Fruit fly (Drosophila melanogaster): ENCODE data around the gene PolG1.

Gene PolG1

dm6 chr2L:13838647-13839390 is 11.2 kb upstream of the PolG1 start (continued):
- TF ChIP-seq CG15696 (tag; optimal IDR thresholded peaks at IDR 0.05): peak; percentile 46
- peak; percentile 35 for TF ChIP-seq CG2120 (GFP tag; optimal IDR thresholded peaks at IDR 0.05)
- TF ChIP-seq CG11456 (GFP tag; IDR thresholded peaks at IDR 0.05): no peak
- TF ChIP-seq HmgD (GFP tag; optimal IDR thresholded peaks at IDR 0.05): no peak
- TF ChIP-seq Sox102F (GFP tag; optimal IDR thresholded peaks at IDR 0.05): no peak
- TF ChIP-seq Myb (GFP tag; optimal IDR thresholded peaks at IDR 0.05): no peak
- no peak for TF ChIP-seq CG10366 (GFP tag; IDR thresholded peaks at IDR 0.05)
- TF ChIP-seq mam (GFP tag; optimal IDR thresholded peaks at IDR 0.05): peak; percentile 35
- no peak for TF ChIP-seq D19B (GFP tag; optimal IDR thresholded peaks at IDR 0.05)
- TF ChIP-seq chn (GFP tag; optimal IDR thresholded peaks at IDR 0.05): no peak
- TF ChIP-seq CG34224 (GFP tag; IDR thresholded peaks at IDR 0.05; ENCODE audit: partially characterized antibody): no peak
- no peak for TF ChIP-seq CG7556 (GFP tag; optimal IDR thresholded peaks at IDR 0.05)
- no peak for TF ChIP-seq CG14710 (tag; optimal IDR thresholded peaks at IDR 0.05)
- no peak for TF ChIP-seq CrebB (tag; optimal IDR thresholded peaks at IDR 0.05)
- no peak for TF ChIP-seq Jarid2 (GFP tag; optimal IDR thresholded peaks at IDR 0.05)
- TF ChIP-seq CG7839 (tag; optimal IDR thresholded peaks at IDR 0.05): peak; percentile 22
- TF ChIP-seq Fer2 (tag; optimal IDR thresholded peaks at IDR 0.05): no peak
- no peak for TF ChIP-seq slou (GFP tag; optimal IDR thresholded peaks at IDR 0.05)
- TF ChIP-seq Oaz (GFP tag; IDR thresholded peaks at IDR 0.05): no peak
- no peak for TF ChIP-seq oc (tag; optimal IDR thresholded peaks at IDR 0.05)
- TF ChIP-seq CG15269 (tag; optimal IDR thresholded peaks at IDR 0.05): peak; percentile 58
- TF ChIP-seq CG17385 (GFP tag; optimal IDR thresholded peaks at IDR 0.05): no peak
- TF ChIP-seq Spps (tag; optimal IDR thresholded peaks at IDR 0.05): no peak
- 0 out of 3 replicates have a peak, but pooled peaks have one; percentile 29 for TF ChIP-seq Dbx (GFP tag; IDR thresholded peaks at IDR 0.05)
- no peak for TF ChIP-seq nerfin-1 (tag; optimal IDR thresholded peaks at IDR 0.05)
- TF ChIP-seq CG14014 (GFP tag; IDR thresholded peaks at IDR 0.05): no peak; the same call in 1 of the 2 replicates
- TF ChIP-seq CG13424 (tag; optimal IDR thresholded peaks at IDR 0.05): peak; percentile 22
- no peak for TF ChIP-seq CG4617 (GFP tag; optimal IDR thresholded peaks at IDR 0.05; ENCODE audit: borderline replicate concordance)
- no peak for TF ChIP-seq dan (GFP tag; IDR thresholded peaks at IDR 0.05)
- TF ChIP-seq ato (GFP tag; IDR thresholded peaks at IDR 0.05; ENCODE audit: partially characterized antibody): no peak
- TF ChIP-seq CG2116 (GFP tag; optimal IDR thresholded peaks at IDR 0.05): no peak
- no peak for TF ChIP-seq emc (GFP tag; optimal IDR thresholded peaks at IDR 0.05)
- peak; percentile 42; the same call in 1 of the 2 replicates for TF ChIP-seq CG9932 (GFP tag; IDR thresholded peaks at IDR 0.05)
- TF ChIP-seq ttk (GFP tag; IDR thresholded peaks at IDR 0.05): no peak
- TF ChIP-seq CG9817 (tag; optimal IDR thresholded peaks at IDR 0.05): peak; percentile 18
- TF ChIP-seq Gsc (GFP tag; IDR thresholded peaks at IDR 0.05): no peak
- TF ChIP-seq Lim3 (GFP tag; IDR thresholded peaks at IDR 0.05): no peak
- no peak for TF ChIP-seq Bteb2 (GFP tag; optimal IDR thresholded peaks at IDR 0.05)
- TF ChIP-seq chinmo (GFP tag; IDR thresholded peaks at IDR 0.05; ENCODE audit: partially characterized antibody): peak; percentile 72; the same call in 2 of the 4 replicates
- no peak for TF ChIP-seq CG5180 (GFP tag; optimal IDR thresholded peaks at IDR 0.05)
- TF ChIP-seq gt (GFP tag; IDR thresholded peaks at IDR 0.05): no peak
- no peak for TF ChIP-seq bcd (GFP tag; optimal IDR thresholded peaks at IDR 0.05)
- TF ChIP-seq disco-r (GFP tag; optimal IDR thresholded peaks at IDR 0.05): no peak
- TF ChIP-seq Trl (optimal IDR thresholded peaks at IDR 0.05): no peak
- TF ChIP-seq Trl (GFP tag; optimal IDR thresholded peaks at IDR 0.05): peak; percentile 19
- no peak for TF ChIP-seq crol (GFP tag; IDR thresholded peaks at IDR 0.05)
- no peak for TF ChIP-seq knrl (GFP tag; IDR thresholded peaks at IDR 0.05; ENCODE audit: partially characterized antibody)
- TF ChIP-seq amos (GFP tag; IDR thresholded peaks at IDR 0.05; ENCODE audit: partially characterized antibody): no peak
- no peak for TF ChIP-seq cwo (GFP tag; optimal IDR thresholded peaks at IDR 0.05)
- TF ChIP-seq CG32772 (GFP tag; IDR thresholded peaks at IDR 0.05): no peak

Measured in whole organism, embryonic.